Worm (Caenorhabditis elegans) whole organism, early embryonic: ENCODE measurements around the gene srt-69.

Experiments used
- ceh-36 ChIP-seq: sonication (generic microtip); optimal IDR thresholded peaks from 2 replicates; lab custom pipeline; 2016; ENCODE audit warnings: missing genetic modification characterization, inconsistent platforms, missing compliant biosample characterization
- pes-1 ChIP-seq: fragments of 200-800 bp; sonication (Bioruptor generic); IDR thresholded peaks from 2 replicates; pipeline ENCODE4 v1.3.6; 2022; ENCODE audit warnings: missing genetic modification reagents, missing genetic modification characterization, missing compliant biosample characterization
- tra-4 ChIP-seq: sonication (generic microtip); optimal IDR thresholded peaks from 2 replicates; lab custom pipeline; 2017; ENCODE audit warnings: missing genetic modification characterization, missing compliant biosample characterization

DNA sequence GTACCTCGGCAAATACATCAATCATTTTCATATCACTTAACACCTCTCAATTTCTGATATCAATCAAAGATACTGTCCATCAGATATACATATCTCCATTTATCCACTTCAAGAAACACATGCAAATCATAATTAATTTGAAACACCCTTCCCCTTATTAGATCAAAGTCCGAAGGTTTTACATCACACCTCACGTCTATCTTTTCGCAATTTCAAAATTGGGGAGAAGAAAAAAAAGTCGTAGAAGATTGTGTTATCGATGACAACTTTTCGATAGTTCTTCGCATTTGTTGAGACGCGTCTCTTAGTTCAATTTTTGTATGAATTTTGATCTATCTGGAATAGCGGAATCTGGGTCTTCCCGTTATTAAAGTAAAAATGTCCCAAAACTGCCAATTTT, 7.8 kb upstream of the srt-69 start:
- TF ChIP-seq pes-1 (GFP tag; lab: Robert Waterston, UW) (no peak), ceh-36 (tag; lab: Kevin White, UChicago) (no peak), tra-4 (tag; lab: Kevin White, UChicago) (no peak)
